Fruit fly (Drosophila melanogaster): Measurements from ENCODE around the gene CG18764.

Gene CG18764

dm6 chr3R:11626571-11626970 lies at the start of gene CG18764, which contains the start of gene CG6813:
Gene CG18764 (plus strand): TSS chr3R:11626889.
Gene CG6813 (minus strand): TSS chr3R:11626638.
- TF ChIP-seq bbx (GFP tag; IDR thresholded peaks at IDR 0.05; ENCODE audit: partially characterized antibody): no peak
- TF ChIP-seq CG2120 (GFP tag; optimal IDR thresholded peaks at IDR 0.05): peak; percentile 30
- no peak for TF ChIP-seq insv (GFP tag; optimal IDR thresholded peaks at IDR 0.05)
- peak; percentile 49 for TF ChIP-seq Dref (GFP tag; IDR thresholded peaks at IDR 0.05)
- 0 out of 3 replicates have a peak, but pooled peaks have one; percentile 29 for TF ChIP-seq CG34224 (GFP tag; IDR thresholded peaks at IDR 0.05; ENCODE audit: partially characterized antibody)
- TF ChIP-seq ERR (GFP tag; optimal IDR thresholded peaks at IDR 0.05): no peak
- TF ChIP-seq hbn (GFP tag; IDR thresholded peaks at IDR 0.05; ENCODE audit: partially characterized antibody): peak; percentile 28; the same call in 1 of the 2 replicates
- TF ChIP-seq Doc3 (GFP tag; IDR thresholded peaks at IDR 0.05; ENCODE audit: partially characterized antibody): peak; percentile 26; the same call in 1 of the 3 replicates
- TF ChIP-seq sens (GFP tag): peak; percentile 69
- no peak for TF ChIP-seq CG11085 (GFP tag; IDR thresholded peaks at IDR 0.05)
- TF ChIP-seq Dp (GFP tag; optimal IDR thresholded peaks at IDR 0.05): peak; percentile 52
- TF ChIP-seq row (GFP tag; IDR thresholded peaks at IDR 0.05): peak; percentile 35; the same call in 1 of the 3 replicates
- peak; percentile 52 for TF ChIP-seq CG14710 (tag; optimal IDR thresholded peaks at IDR 0.05)
- no peak for TF ChIP-seq so (GFP tag; IDR thresholded peaks at IDR 0.05)
- peak; percentile 21 for TF ChIP-seq trem (tag; optimal IDR thresholded peaks at IDR 0.05)
- TF ChIP-seq D19B (GFP tag; optimal IDR thresholded peaks at IDR 0.05): no peak
- TF ChIP-seq Dll (GFP tag; IDR thresholded peaks at IDR 0.05; ENCODE audit: partially characterized antibody): peak; percentile 59; the same call in 1 of the 4 replicates
- TF ChIP-seq scrt (GFP tag; optimal IDR thresholded peaks at IDR 0.05): peak; percentile 85
- no peak for TF ChIP-seq Side (GFP tag; optimal IDR thresholded peaks at IDR 0.05)
- TF ChIP-seq CG30020 (tag; optimal IDR thresholded peaks at IDR 0.05): peak; percentile 0
- peak; percentile 41 for TF ChIP-seq Myb (GFP tag; optimal IDR thresholded peaks at IDR 0.05)
- TF ChIP-seq HLH4C (GFP tag; IDR thresholded peaks at IDR 0.05; ENCODE audit: partially characterized antibody): peak; percentile 41; the same call in 1 of the 3 replicates
- TF ChIP-seq vnd (GFP tag; IDR thresholded peaks at IDR 0.05; ENCODE audit: partially characterized antibody): no peak
- no peak for TF ChIP-seq Hr78 (GFP tag; optimal IDR thresholded peaks at IDR 0.05)
- peak; percentile 59 for TF ChIP-seq stwl (tag; optimal IDR thresholded peaks at IDR 0.05)
- no peak for TF ChIP-seq CG6765 (GFP tag; optimal IDR thresholded peaks at IDR 0.05)
- peak; percentile 34 for TF ChIP-seq CG4820 (GFP tag; optimal IDR thresholded peaks at IDR 0.05)
- TF ChIP-seq CG18262 (tag; optimal IDR thresholded peaks at IDR 0.05): no peak
- TF ChIP-seq MTF-1 (GFP tag; optimal IDR thresholded peaks at IDR 0.05; ENCODE audit: borderline replicate concordance): no peak
- TF ChIP-seq Pdp1 (GFP tag; optimal IDR thresholded peaks at IDR 0.05): peak in 1 of 2 experiments; percentile 94
- TF ChIP-seq CG1603 (tag; optimal IDR thresholded peaks at IDR 0.05): peak; percentile 34
- TF ChIP-seq Aef1 (GFP tag; IDR thresholded peaks at IDR 0.05): no peak
- no peak for TF ChIP-seq otp (GFP tag; IDR thresholded peaks at IDR 0.05)
- no peak for TF ChIP-seq CG17186 (GFP tag; optimal IDR thresholded peaks at IDR 0.05)
- no peak for TF ChIP-seq lab (GFP tag; optimal IDR thresholded peaks at IDR 0.05)
- peak; percentile 45 for TF ChIP-seq gfzf (GFP tag; optimal IDR thresholded peaks at IDR 0.05)
- peak; percentile 72 for TF ChIP-seq Med (GFP tag)
- TF ChIP-seq CG7928 (GFP tag; optimal IDR thresholded peaks at IDR 0.05): no peak
- peak; percentile 68; the same call in 1 of the 2 replicates for TF ChIP-seq onecut (GFP tag; IDR thresholded peaks at IDR 0.05)
- TF ChIP-seq Ets65A (GFP tag): peak; percentile 55
- TF ChIP-seq ato (GFP tag; IDR thresholded peaks at IDR 0.05; ENCODE audit: partially characterized antibody): 0 out of 2 replicates have a peak, but pooled peaks have one; percentile 32
- TF ChIP-seq CG9797 (GFP tag; optimal IDR thresholded peaks at IDR 0.05): peak; percentile 10
- peak; percentile 55 for TF ChIP-seq E2f2 (GFP tag; IDR thresholded peaks at IDR 0.05)
- peak; percentile 21 to 82 for TF ChIP-seq crp (GFP tag; optimal IDR thresholded peaks at IDR 0.05)
- peak; percentile 72 for TF ChIP-seq MBD-R2 (GFP tag; IDR thresholded peaks at IDR 0.05)
- peak; percentile 49 for TF ChIP-seq CG13287 (GFP tag; IDR thresholded peaks at IDR 0.05; ENCODE audit: partially characterized antibody)
- peak; percentile 61; the same call in 1 of the 2 replicates for TF ChIP-seq sna (GFP tag; IDR thresholded peaks at IDR 0.05; ENCODE audit: partially characterized antibody)
- no peak for TF ChIP-seq en (GFP tag; optimal IDR thresholded peaks at IDR 0.05)
